Worm (Caenorhabditis elegans): Measurements from ENCODE around the gene C53D6.6.
A peak's percentile ranks its signal among the peaks of the same experiment; 100 is the strongest.

Gene C53D6.6

DNA sequence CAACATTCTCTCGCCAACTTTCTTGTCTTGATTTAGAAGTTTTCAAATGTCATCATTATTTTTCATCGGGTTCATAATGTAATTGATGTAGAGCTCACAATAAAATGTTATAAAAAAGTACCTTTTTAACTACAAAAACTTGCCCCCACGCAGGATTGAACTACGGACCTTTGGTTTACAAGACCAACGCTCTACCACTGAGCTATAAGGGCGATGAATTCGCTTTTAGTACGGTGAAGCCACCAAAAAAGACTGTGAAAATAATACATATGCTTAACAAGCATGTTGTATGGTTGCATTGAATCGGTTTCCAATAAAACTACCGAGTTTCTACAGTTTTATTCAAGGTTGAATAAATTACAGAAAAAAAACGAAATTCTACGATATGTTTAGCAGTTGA is 31.8 kb downstream of the C53D6.6 start (continued):
- peak; percentile 41 for TF ChIP-seq rpc-1 (optimal IDR thresholded peaks at IDR 0.05)
- peak; percentile 70 for TF ChIP-seq rpc-1 (tag; optimal IDR thresholded peaks at IDR 0.05)
- no peak for TF ChIP-seq attf-6 (GFP tag; IDR thresholded peaks at IDR 0.05)
- no peak for TF ChIP-seq ceh-91 (GFP tag; IDR thresholded peaks at IDR 0.05)
- TF ChIP-seq madf-10 (tag; optimal IDR thresholded peaks at IDR 0.05), result no peak
- TF ChIP-seq Y67H2A.10 (GFP tag; conservative IDR thresholded peaks at IDR 0.05), result no peak
- TF ChIP-seq let-526 (GFP tag; IDR thresholded peaks at IDR 0.05), result no peak
- TF ChIP-seq unc-62 (GFP tag; optimal IDR thresholded peaks at IDR 0.05), result no peak
- TF ChIP-seq ceh-100 (GFP tag; IDR thresholded peaks at IDR 0.05), result no peak
- no peak for TF ChIP-seq repo-1 (tag; optimal IDR thresholded peaks at IDR 0.05)
- TF ChIP-seq ceh-79 (tag; optimal IDR thresholded peaks at IDR 0.05), result no peak
- TF ChIP-seq F22D6.2 (tag; optimal IDR thresholded peaks at IDR 0.05), result no peak
- TF ChIP-seq lin-26 (GFP tag; IDR thresholded peaks at IDR 0.05), result 0 out of 2 replicates have a peak, but pooled peaks have one; percentile 25
- TF ChIP-seq nhr-27 (tag; optimal IDR thresholded peaks at IDR 0.05), result no peak

DNA sequence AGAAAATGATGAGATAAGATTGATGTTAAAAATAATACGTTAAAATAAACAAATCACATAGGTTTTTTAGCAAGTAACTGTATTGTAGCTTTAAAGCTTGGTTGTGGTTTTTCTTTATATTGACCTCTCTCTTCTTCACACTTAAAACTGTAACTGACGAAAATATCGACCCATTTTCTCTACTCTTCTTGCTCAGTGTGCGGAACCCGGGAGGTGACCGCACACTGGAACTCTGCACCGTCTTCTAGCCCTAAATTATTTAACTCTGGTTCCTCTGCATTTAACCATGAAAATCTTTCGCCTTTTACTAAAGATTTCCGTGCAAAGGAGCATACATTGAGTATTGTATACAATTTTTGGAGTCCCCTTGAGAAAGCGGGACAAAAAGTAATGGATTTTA is 38.0 kb downstream of the C53D6.6 start:
- TF ChIP-seq ztf-25 (GFP tag; IDR thresholded peaks at IDR 0.05) (no peak), Y53F4B.3 (GFP tag; IDR thresholded peaks at IDR 0.05) (no peak), attf-5 (GFP tag; optimal IDR thresholded peaks at IDR 0.05) (no peak), ztf-22 (GFP tag; optimal IDR thresholded peaks at IDR 0.05) (no peak), chd-7 (tag; optimal IDR thresholded peaks at IDR 0.05) (no peak), F22D6.2 (tag; optimal IDR thresholded peaks at IDR 0.05) (no peak), rpc-1 (optimal IDR thresholded peaks at IDR 0.05) (no peak), rpc-1 (tag; optimal IDR thresholded peaks at IDR 0.05) (no peak), unc-130 (GFP tag; optimal IDR thresholded peaks at IDR 0.05) (no peak), snpc-1.1 (tag; optimal IDR thresholded peaks at IDR 0.05; ENCODE audit: insufficient read depth) (peak; percentile 53), ceh-100 (GFP tag; IDR thresholded peaks at IDR 0.05) (no peak), snpc-4 (GFP tag; optimal IDR thresholded peaks at IDR 0.05) (no peak), snpc-4 (tag; optimal IDR thresholded peaks at IDR 0.05) (peak in 2 of 4 experiments; percentile 4 to 63), rcor-1 (GFP tag; IDR thresholded peaks at IDR 0.05) (no peak), cebp-1 (GFP tag; IDR thresholded peaks at IDR 0.05) (no peak), cebp-1 (tag; optimal IDR thresholded peaks at IDR 0.05) (no peak), Y95B8A.8 (GFP tag; IDR thresholded peaks at IDR 0.05) (no peak), pbrm-1 (GFP tag; IDR thresholded peaks at IDR 0.05) (no peak)

DNA sequence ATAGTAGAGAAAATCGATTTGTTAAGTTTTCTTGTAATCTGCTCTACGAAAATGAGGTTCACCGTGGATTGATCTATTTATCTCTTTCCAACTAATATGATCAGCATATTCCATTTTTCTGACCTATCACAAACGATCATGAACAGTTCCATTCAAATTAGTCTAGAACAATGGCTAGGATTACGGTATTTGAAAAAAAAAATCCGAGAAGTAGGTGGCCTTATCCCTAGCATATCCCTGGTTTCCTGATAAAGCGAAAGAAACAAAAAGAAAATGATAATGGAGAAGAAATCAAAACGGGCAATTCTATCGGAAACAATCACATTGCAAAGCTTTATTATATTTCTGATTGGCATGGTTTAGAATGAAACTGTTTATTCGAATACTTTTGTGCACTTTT is 39.7 kb downstream of the C53D6.6 start, which contains the start of gene mltn-12:
Gene mltn-12 (plus strand): TSS at position 301 of the 400 bp plus-strand sequence.
- TF ChIP-seq F57A8.1 (GFP tag; optimal IDR thresholded peaks at IDR 0.05) (no peak), tbx-9 (tag; optimal IDR thresholded peaks at IDR 0.05; ENCODE audit: borderline replicate concordance) (no peak), F39B2.1 (GFP tag; IDR thresholded peaks at IDR 0.05) (no peak), F33H1.4 (GFP tag; IDR thresholded peaks at IDR 0.05) (no peak), attf-3 (GFP tag; conservative IDR thresholded peaks at IDR 0.05) (no peak), ztf-28 (GFP tag; IDR thresholded peaks at IDR 0.05) (no peak)

DNA sequence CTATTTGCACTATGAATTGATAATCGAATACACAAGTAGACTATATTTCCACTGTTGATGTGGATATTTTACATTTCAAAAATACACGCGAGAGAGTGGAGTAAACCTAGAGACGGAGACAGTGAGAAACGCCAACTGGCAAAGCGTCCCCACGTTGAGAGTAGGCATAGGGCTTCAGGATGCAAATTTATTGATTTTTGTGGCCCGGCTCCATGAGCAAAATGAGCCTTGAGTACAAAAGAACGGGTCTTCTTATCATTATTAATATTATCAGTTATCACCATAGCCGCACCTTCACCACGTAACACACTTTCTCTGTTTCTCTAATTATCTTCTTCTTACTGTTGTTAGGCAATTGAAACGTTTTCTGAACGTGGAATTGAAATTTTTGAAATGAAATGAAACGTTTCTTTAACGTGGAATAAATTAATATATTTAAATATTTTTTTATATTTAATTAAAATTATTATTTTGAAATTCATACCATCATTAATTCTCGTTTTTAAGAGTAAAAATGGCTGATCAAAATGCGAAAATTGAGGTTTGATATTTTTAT is 45.6 kb downstream of the C53D6.6 start, which contains the start of gene bre-1:
Gene bre-1 (plus strand): TSS at position 506 of the 556 bp plus-strand sequence.
- TF ChIP-seq B0261.1 (tag; optimal IDR thresholded peaks at IDR 0.05) (no peak), egl-18 (GFP tag; IDR thresholded peaks at IDR 0.05) (no peak), nhr-80 (tag; optimal IDR thresholded peaks at IDR 0.05) (peak; percentile 31), hmg-1.2 (GFP tag; IDR thresholded peaks at IDR 0.05) (peak; percentile 82)
